Worm (Caenorhabditis elegans) whole organism, L4 larva: ENCODE data around the gene B0252.11.

Experiments
- F26F4.8 ChIP-seq: fragments of 200-800 bp; sonication (Bioruptor generic); conservative IDR thresholded peaks from 2 replicates; pipeline ENCODE4 v1.3.6; 2022; ENCODE audit warnings: missing genetic modification characterization, missing compliant biosample characterization
- R02D3.7 ChIP-seq: fragments of 150-350 bp; sonication (generic microtip); optimal IDR thresholded peaks from 3 replicates; lab custom pipeline; 2014; ENCODE audit warnings: missing biosample characterization, missing genetic modification characterization
- Y48G9A.11 ChIP-seq: fragments of 200-800 bp; sonication (Bioruptor generic); IDR thresholded peaks from 2 replicates; pipeline ENCODE4 v1.3.6; 2022; ENCODE audit warnings: missing genetic modification reagents, missing genetic modification characterization, missing compliant biosample characterization
- Y5F2A.4 ChIP-seq: fragments of 200-800 bp; sonication (Bioruptor generic); optimal IDR thresholded peaks from 2 replicates; lab custom pipeline; 2018; ENCODE audit warnings: mild to moderate bottlenecking, missing genetic modification characterization, missing compliant biosample characterization
- Y75B8A.6 ChIP-seq: fragments of 200-800 bp; sonication (Bioruptor generic); IDR thresholded peaks from 2 replicates; pipeline ENCODE4 v1.3.6; 2022; ENCODE audit warnings: missing genetic modification reagents, missing genetic modification characterization, missing compliant biosample characterization
- ZK337.2 ChIP-seq: fragments of 200-800 bp; sonication (Bioruptor generic); IDR thresholded peaks from 2 replicates; pipeline ENCODE4 v1.3.6; 2022; ENCODE audit warnings: missing genetic modification reagents, missing genetic modification characterization, missing compliant biosample characterization
- arid-1 ChIP-seq: fragments of 200-800 bp; sonication (Bioruptor generic); conservative IDR thresholded peaks from 2 replicates; pipeline ENCODE4 v1.3.6; 2022; ENCODE audit warnings: missing genetic modification reagents, missing genetic modification characterization, missing compliant biosample characterization
- ceh-32 ChIP-seq: sonication (generic microtip); optimal IDR thresholded peaks from 2 replicates; lab custom pipeline; 2016; ENCODE audit warnings: mild to moderate bottlenecking, missing genetic modification characterization, missing compliant biosample characterization; ENCODE audit not compliant: poor library complexity
- ceh-62 ChIP-seq: sonication (generic microtip); optimal IDR thresholded peaks from 2 replicates; lab custom pipeline; 2017; ENCODE audit warnings: missing biosample characterization, missing genetic modification characterization
- daf-12 ChIP-seq: fragments of 150-350 bp; optimal IDR thresholded peaks from 2 replicates; lab custom pipeline; 2014; ENCODE audit warnings: missing biosample characterization, missing genetic modification reagents, missing genetic modification characterization
- daf-16 ChIP-seq, 3 experiments: sonication (generic microtip); optimal IDR thresholded peaks; 2 replicates each; lab custom pipeline; 2016 to 2017; ENCODE audit warnings: missing genetic modification characterization in 3 of 3, missing genetic modification reagents in 3 of 3, mild to moderate bottlenecking in 2 of 3, missing compliant biosample characterization in 2 of 3, missing biosample characterization in 1 of 3, moderate library complexity in 1 of 3
- dmd-6 ChIP-seq: fragments of 200-800 bp; sonication (Bioruptor generic); IDR thresholded peaks from 2 replicates; pipeline ENCODE4 v1.3.6; 2022; ENCODE audit warnings: missing genetic modification reagents, missing genetic modification characterization, missing compliant biosample characterization
- dpl-1 ChIP-seq: fragments of 150-350 bp; optimal IDR thresholded peaks from 2 replicates; lab custom pipeline; 2014; ENCODE audit warnings: missing biosample characterization, missing genetic modification reagents, missing genetic modification characterization
- duxl-1 ChIP-seq: sonication (generic microtip); optimal IDR thresholded peaks from 2 replicates; lab custom pipeline; 2016; ENCODE audit warnings: mild to moderate bottlenecking, missing genetic modification characterization, moderate library complexity, missing compliant biosample characterization; ENCODE audit not compliant: poor library complexity
- dve-1 ChIP-seq: sonication (generic microtip); optimal IDR thresholded peaks from 2 replicates; lab custom pipeline; 2017; ENCODE audit warnings: antibody characterized with exemption, mild to moderate bottlenecking, missing genetic modification characterization, missing compliant biosample characterization; ENCODE audit not compliant: insufficient read depth
- egl-43 ChIP-seq: fragments of 200-800 bp; sonication (Bioruptor generic); IDR thresholded peaks from 2 replicates; pipeline ENCODE4 v1.3.6; 2022; ENCODE audit warnings: missing genetic modification reagents, missing genetic modification characterization, missing compliant biosample characterization
- gei-8 ChIP-seq: fragments of 200-800 bp; sonication (Bioruptor generic); optimal IDR thresholded peaks from 2 replicates; lab custom pipeline; 2018; ENCODE audit warnings: mild to moderate bottlenecking, missing genetic modification characterization, missing compliant biosample characterization
- hif-1 ChIP-seq, 2 experiments: sonication (generic microtip); optimal IDR thresholded peaks; 2 replicates each; lab custom pipeline; 2016 to 2017; ENCODE audit warnings: missing compliant biosample characterization in 2 of 2, missing genetic modification characterization in 2 of 2, missing genetic modification reagents in 2 of 2, missing genotype in 2 of 2, mild to moderate bottlenecking in 1 of 2
- hlh-11 ChIP-seq: fragments of 200-800 bp; sonication (Bioruptor generic); optimal IDR thresholded peaks from 2 replicates; lab custom pipeline; 2018; ENCODE audit warnings: mild to moderate bottlenecking, missing genetic modification characterization, missing compliant biosample characterization
- hlh-30 ChIP-seq: sonication (generic microtip); optimal IDR thresholded peaks from 2 replicates; lab custom pipeline; 2017; ENCODE audit warnings: antibody characterized with exemption, mild to moderate bottlenecking, missing genetic modification characterization, missing compliant biosample characterization; ENCODE audit not compliant: insufficient read depth
- lim-7 ChIP-seq: fragments of 200-800 bp; sonication (Bioruptor generic); IDR thresholded peaks from 2 replicates; pipeline ENCODE4 v1.3.6; 2022; ENCODE audit warnings: missing genetic modification characterization, missing compliant biosample characterization
- lin-13 ChIP-seq: fragments of 150-350 bp; optimal IDR thresholded peaks from 2 replicates; lab custom pipeline; 2014; ENCODE audit warnings: missing biosample characterization, missing genetic modification reagents, missing genetic modification characterization
- lin-38 ChIP-seq: fragments of 200-800 bp; sonication (Bioruptor generic); IDR thresholded peaks from 2 replicates; pipeline ENCODE4 v1.3.6; 2022; ENCODE audit warnings: missing genetic modification reagents, missing genetic modification characterization, missing compliant biosample characterization
- lin-39 ChIP-seq: fragments of 150-350 bp; optimal IDR thresholded peaks from 2 replicates; lab custom pipeline; 2014; ENCODE audit warnings: missing biosample characterization, missing genetic modification reagents, missing genetic modification characterization
- lir-3 ChIP-seq: sonication (generic microtip); optimal IDR thresholded peaks from 2 replicates; lab custom pipeline; 2016; ENCODE audit warnings: mild to moderate bottlenecking, missing genetic modification characterization, missing compliant biosample characterization
- lsy-2 ChIP-seq, 2 experiments: fragments of 150-350 bp in 1 of 2; sonication (generic microtip) in 1 of 2; optimal IDR thresholded peaks; 2 replicates each; lab custom pipeline; 2014 to 2017; ENCODE audit warnings: missing biosample characterization in 2 of 2, missing genetic modification characterization in 2 of 2
- madf-5 ChIP-seq, 2 experiments: fragments of 200-800 bp; sonication (Bioruptor generic); IDR thresholded peaks; 2 replicates each; pipeline ENCODE4 v1.3.6; 2022; ENCODE audit warnings: missing compliant biosample characterization in 2 of 2, missing genetic modification characterization in 2 of 2
- mdl-1 ChIP-seq, 2 experiments: fragments of 150-350 bp in 1 of 2; sonication (generic microtip) in 1 of 2; optimal IDR thresholded peaks; 2 replicates each; lab custom pipeline; 2014 to 2017; ENCODE audit warnings: missing biosample characterization in 2 of 2, missing genetic modification characterization in 2 of 2
- mxl-3 ChIP-seq: fragments of 200-800 bp; sonication (Bioruptor generic); optimal IDR thresholded peaks from 2 replicates; lab custom pipeline; 2018; ENCODE audit warnings: mild to moderate bottlenecking, missing genetic modification characterization, missing compliant biosample characterization
- nhr-11 ChIP-seq: fragments of 150-350 bp; optimal IDR thresholded peaks from 2 replicates; lab custom pipeline; 2014; ENCODE audit warnings: missing biosample characterization, missing genetic modification characterization
- nhr-237 ChIP-seq: sonication (generic microtip); optimal IDR thresholded peaks from 2 replicates; lab custom pipeline; 2017; ENCODE audit warnings: missing biosample characterization, missing genetic modification characterization
- nhr-28 ChIP-seq: fragments of 150-350 bp; optimal IDR thresholded peaks from 2 replicates; lab custom pipeline; 2014; ENCODE audit warnings: missing biosample characterization, missing genetic modification characterization
- nhr-41 ChIP-seq: fragments of 200-800 bp; sonication (Bioruptor generic); IDR thresholded peaks from 2 replicates; pipeline ENCODE4 v1.3.6; 2022; ENCODE audit warnings: missing genetic modification reagents, missing genetic modification characterization, missing compliant biosample characterization
- pha-4 ChIP-seq, 2 experiments: fragments of 150-350 bp in 1 of 2; fragments of 200-800 bp in 1 of 2; sonication (Bioruptor generic) in 1 of 2; IDR thresholded peaks in 1 of 2; optimal IDR thresholded peaks in 1 of 2; 2 replicates each; pipeline versions ENCODE4 v1.3.6 to Lab custom; 2014 to 2022; ENCODE audit warnings: missing genetic modification characterization in 2 of 2, missing genetic modification reagents in 2 of 2, missing biosample characterization in 1 of 2, missing compliant biosample characterization in 1 of 2
- php-3 ChIP-seq: fragments of 200-800 bp; sonication (Bioruptor generic); IDR thresholded peaks from 2 replicates; pipeline ENCODE4 v1.3.6; 2022; ENCODE audit warnings: missing genetic modification reagents, missing genetic modification characterization, missing compliant biosample characterization
- pqm-1 ChIP-seq: sonication (generic microtip); optimal IDR thresholded peaks from 2 replicates; lab custom pipeline; 2017; ENCODE audit warnings: missing biosample characterization, missing genetic modification characterization
- skn-1 ChIP-seq: fragments of 150-350 bp; optimal IDR thresholded peaks from 2 replicates; lab custom pipeline; 2014; ENCODE audit warnings: missing biosample characterization, missing genetic modification characterization
- unc-130 ChIP-seq: sonication (generic microtip); optimal IDR thresholded peaks from 2 replicates; lab custom pipeline; 2016; ENCODE audit warnings: missing genetic modification reagents, missing genetic modification characterization, missing compliant biosample characterization
- unc-39 ChIP-seq: sonication (generic microtip); optimal IDR thresholded peaks from 2 replicates; lab custom pipeline; 2017; ENCODE audit warnings: missing biosample characterization, missing genetic modification characterization
- vab-7 ChIP-seq: fragments of 200-800 bp; sonication (Bioruptor generic); IDR thresholded peaks from 2 replicates; pipeline ENCODE4 v1.3.6; 2022; ENCODE audit warnings: missing genetic modification reagents, missing genetic modification characterization, missing compliant biosample characterization
- zag-1 ChIP-seq: fragments of 150-350 bp; optimal IDR thresholded peaks from 2 replicates; lab custom pipeline; 2014; ENCODE audit warnings: missing biosample characterization, missing genetic modification characterization
- zfp-2 ChIP-seq: sonication (generic microtip); optimal IDR thresholded peaks from 2 replicates; lab custom pipeline; 2016; ENCODE audit warnings: mild to moderate bottlenecking, missing genetic modification characterization, missing compliant biosample characterization
- zfp-3 ChIP-seq: fragments of 200-800 bp; sonication (Bioruptor generic); conservative IDR thresholded peaks from 2 replicates; pipeline ENCODE4 v1.3.6; 2022; ENCODE audit warnings: missing genetic modification reagents, missing genetic modification characterization, missing compliant biosample characterization

B0252.11 gene

DNA sequence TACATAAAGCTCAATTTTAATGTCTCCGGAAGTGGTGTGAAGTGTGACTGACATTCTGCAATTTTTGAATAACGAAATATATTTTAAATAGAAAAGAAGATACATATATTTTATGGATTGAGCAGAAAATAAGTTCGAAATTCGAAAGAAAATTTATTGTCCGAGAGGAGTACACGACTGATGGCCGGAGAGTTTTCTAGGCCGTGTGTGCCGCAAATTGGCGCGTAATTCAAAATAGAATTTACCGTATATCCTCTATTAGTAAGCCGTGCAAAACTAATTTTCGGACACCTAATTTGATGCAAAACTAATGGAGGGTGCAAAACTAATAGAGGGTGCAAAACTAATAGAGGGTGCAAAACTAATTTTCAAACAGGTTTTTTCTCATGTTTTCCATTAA, 4.3 kb downstream of the B0252.11 start, which contains the start of gene cyn-10 (continued):
- TF ChIP-seq Y75B8A.6 (GFP tag; lab: Robert Waterston, UW) (no peak), vab-7 (GFP tag; lab: Robert Waterston, UW) (no peak; the same call in 1 of the 2 replicates), lin-38 (GFP tag; lab: Robert Waterston, UW) (peak; percentile 83), unc-39 (tag; lab: Kevin White, UChicago) (no peak), ZK337.2 (GFP tag; lab: Robert Waterston, UW) (peak; percentile 98), ceh-32 (tag; lab: Kevin White, UChicago) (peak; percentile 4), dpl-1 (peak; percentile 98), arid-1 (GFP tag; lab: Robert Waterston, UW) (no peak), zfp-3 (peak; percentile 76; the same call in 1 of the 2 replicates), nhr-11 (tag; lab: Kevin White, UChicago) (no peak), mxl-3 (GFP tag; lab: Kevin White, UChicago) (no peak), php-3 (GFP tag; lab: Robert Waterston, UW) (no peak), daf-12 (no peak), pqm-1 (tag; lab: Kevin White, UChicago) (no peak)

DNA sequence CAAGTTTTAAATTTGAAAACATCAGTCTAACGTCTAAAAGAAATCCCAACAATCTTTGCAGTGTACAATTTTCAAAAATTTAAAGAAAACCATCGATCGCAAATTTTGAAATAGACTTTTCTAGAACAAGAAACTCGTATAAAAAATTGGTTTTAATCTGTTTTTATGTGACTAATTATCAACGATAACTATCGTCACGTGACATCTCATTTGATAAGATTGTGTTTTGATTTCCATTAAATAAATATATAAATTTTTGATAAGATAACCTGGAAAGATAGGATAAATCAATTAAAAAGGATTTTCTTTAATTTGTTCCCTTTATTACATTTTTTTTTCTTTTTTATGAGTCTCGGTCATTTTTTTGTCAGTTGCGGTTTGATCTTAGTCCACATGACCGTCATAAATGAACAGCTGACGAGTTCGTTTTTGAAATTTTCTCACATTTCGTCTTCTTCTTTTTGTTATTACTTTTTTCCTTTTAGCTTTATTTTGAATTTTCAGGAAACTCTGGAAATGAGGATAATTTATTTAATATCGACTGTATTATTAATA, 8.0 kb downstream of the B0252.11 start, which contains the start of gene asm-1:
Gene asm-1, plus strand, starts transcription at position 505 of the 555 bp plus-strand sequence.
- TF ChIP-seq php-3 (GFP tag; lab: Robert Waterston, UW) (peak; percentile 63), unc-130 (GFP tag; lab: Kevin White, UChicago) (no peak), hlh-30 (tag; lab: Kevin White, UChicago) (peak; percentile 49), hlh-11 (tag; lab: Kevin White, UChicago) (peak; percentile 34), madf-5 (GFP tag; IDR thresholded peaks at IDR 0.05; lab: Robert Waterston, UW) (no peak), lsy-2 (tag; optimal IDR thresholded peaks at IDR 0.05; lab: Kevin White, UChicago) (peak in 1 of 2 experiments; percentile 21), dve-1 (tag; lab: Kevin White, UChicago) (peak; percentile 36)
- TF ChIP-seq, all 104 proteins: peak for 5

DNA sequence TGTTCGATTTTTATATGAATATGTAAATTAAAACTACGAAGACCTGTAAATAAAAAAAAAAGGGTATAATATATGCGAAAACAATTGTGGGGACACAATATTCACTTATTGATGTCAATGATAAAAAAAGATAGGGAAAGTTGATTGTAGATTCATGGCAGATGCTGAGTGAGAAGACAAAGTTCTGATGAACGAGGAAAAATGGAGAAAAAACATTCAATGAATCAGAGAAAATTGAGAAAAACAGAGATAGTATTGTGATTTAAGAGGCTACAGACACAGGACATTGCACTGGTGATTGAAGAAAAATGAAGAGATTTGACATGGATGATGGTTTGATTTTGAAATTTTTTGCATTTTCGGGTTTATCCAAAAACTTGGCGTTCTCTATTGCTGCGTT, 8.9 kb downstream of the B0252.11 start:
- TF ChIP-seq mdl-1 (tag; optimal IDR thresholded peaks at IDR 0.05; lab: Kevin White, UChicago) (peak in 1 of 2 experiments; percentile 9), lir-3 (tag; lab: Kevin White, UChicago) (no peak), nhr-28 (tag; lab: Kevin White, UChicago) (peak; percentile 38), skn-1 (tag; lab: Kevin White, UChicago) (no peak), gei-8 (no peak), lim-7 (GFP tag; lab: Robert Waterston, UW) (no peak), egl-43 (no peak), pha-4 (GFP tag; IDR thresholded peaks at IDR 0.05; lab: Robert Waterston, UW) (no peak), pha-4 (tag; optimal IDR thresholded peaks at IDR 0.05; lab: Kevin White, UChicago) (no peak), nhr-41 (GFP tag; lab: Robert Waterston, UW) (no peak), dve-1 (tag; lab: Kevin White, UChicago) (no peak), daf-16 (GFP tag; optimal IDR thresholded peaks at IDR 0.05; lab: Kevin White, UChicago) (no peak), daf-16 (tag; optimal IDR thresholded peaks at IDR 0.05; lab: Kevin White, UChicago) (peak; percentile 7), F26F4.8 (GFP tag; lab: Robert Waterston, UW) (no peak), dmd-6 (no peak), R02D3.7 (tag; lab: Kevin White, UChicago) (no peak), unc-130 (GFP tag; lab: Kevin White, UChicago) (no peak), lin-38 (GFP tag; lab: Robert Waterston, UW) (no peak), lin-39 (tag; lab: Kevin White, UChicago) (no peak), Y75B8A.6 (GFP tag; lab: Robert Waterston, UW) (no peak), hlh-11 (tag; lab: Kevin White, UChicago) (peak; percentile 29), duxl-1 (tag; lab: Kevin White, UChicago) (no peak), hif-1 (tag; optimal IDR thresholded peaks at IDR 0.05; lab: Kevin White, UChicago) (no peak), nhr-237 (tag; lab: Kevin White, UChicago) (no peak), pqm-1 (tag; lab: Kevin White, UChicago) (no peak), ceh-62 (tag; lab: Kevin White, UChicago) (no peak), zfp-2 (tag; lab: Kevin White, UChicago) (no peak), Y5F2A.4 (no peak), Y48G9A.11 (GFP tag; lab: Robert Waterston, UW) (no peak), zag-1 (tag; lab: Kevin White, UChicago) (no peak), lin-13 (GFP tag; lab: Kevin White, UChicago) (no peak)
